Worm (Caenorhabditis elegans) whole organism, early embryonic: ENCODE measurements around the gene ptd-2.

Source experiments
- B0310.2 ChIP-seq: sonication (generic microtip); optimal IDR thresholded peaks from 2 replicates; lab custom pipeline; 2016; ENCODE audit warnings: mild to moderate bottlenecking, missing genetic modification characterization, missing compliant biosample characterization
- F13C5.2 ChIP-seq: sonication (generic microtip); optimal IDR thresholded peaks from 2 replicates; lab custom pipeline; 2017; ENCODE audit warnings: mild to moderate bottlenecking, missing genetic modification characterization, inconsistent platforms, missing compliant biosample characterization
- ama-1 ChIP-seq: fragments of 150-350 bp; optimal IDR thresholded peaks from 2 replicates; lab custom pipeline; 2014
- flt-1 ChIP-seq: fragments of 200-800 bp; sonication (Bioruptor generic); IDR thresholded peaks from 2 replicates; pipeline ENCODE4 v1.3.6; 2022; ENCODE audit warnings: missing genetic modification characterization, missing compliant biosample characterization
- hmbx-1 ChIP-seq: sonication (generic microtip); optimal IDR thresholded peaks from 2 replicates; lab custom pipeline; 2016; ENCODE audit warnings: mild to moderate bottlenecking, missing genetic modification characterization, missing compliant biosample characterization
- hmg-4 ChIP-seq: fragments of 200-800 bp; sonication (Bioruptor generic); optimal IDR thresholded peaks from 2 replicates; lab custom pipeline; 2018; ENCODE audit warnings: mild to moderate bottlenecking, missing genetic modification characterization, missing compliant biosample characterization
- hnd-1 ChIP-seq: sonication (generic microtip); optimal IDR thresholded peaks from 2 replicates; lab custom pipeline; 2016; ENCODE audit warnings: missing genetic modification characterization, missing compliant biosample characterization
- pes-1 ChIP-seq: fragments of 200-800 bp; sonication (Bioruptor generic); IDR thresholded peaks from 2 replicates; pipeline ENCODE4 v1.3.6; 2022; ENCODE audit warnings: missing genetic modification reagents, missing genetic modification characterization, missing compliant biosample characterization
- scrt-1 ChIP-seq: fragments of 200-800 bp; sonication (Bioruptor generic); IDR thresholded peaks from 2 replicates; pipeline ENCODE4 v1.3.6; 2022; ENCODE audit warnings: missing genetic modification characterization, missing compliant biosample characterization
- tbx-11 ChIP-seq: fragments of 200-800 bp; sonication (Bioruptor generic); IDR thresholded peaks from 2 replicates; pipeline ENCODE4 v1.3.6; 2022; ENCODE audit warnings: missing genetic modification characterization, missing compliant biosample characterization
- tbx-37 ChIP-seq: fragments of 200-800 bp; sonication (Bioruptor generic); conservative IDR thresholded peaks from 2 replicates; pipeline ENCODE4 v1.3.6; 2022; ENCODE audit warnings: missing genetic modification reagents, missing genetic modification characterization, missing compliant biosample characterization

DNA sequence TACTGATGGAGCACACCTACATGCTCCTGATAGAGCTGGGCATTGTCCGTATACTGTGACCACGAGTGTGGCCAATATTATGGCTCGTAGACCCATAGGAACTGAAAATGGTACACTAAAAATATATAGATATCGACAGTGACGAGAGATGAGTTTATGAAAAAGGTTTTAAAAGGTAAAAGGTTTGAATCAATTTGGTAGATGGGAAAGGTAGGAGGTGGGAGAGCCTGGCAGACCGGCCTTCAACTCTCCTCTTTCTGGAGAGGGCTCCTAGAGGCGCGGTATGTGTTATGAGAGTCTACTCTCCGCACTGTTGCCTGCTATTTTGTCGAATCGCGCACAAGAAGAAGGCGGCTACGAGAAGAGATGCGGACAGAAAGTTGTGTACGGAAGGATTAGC is 37.4 kb downstream of the ptd-2 start, which contains the start of gene lron-2:
- TF ChIP-seq ama-1 (lab: Kevin White, UChicago): no peak
- no peak for TF ChIP-seq hmbx-1
- TF ChIP-seq tbx-11 (GFP tag; lab: Robert Waterston, UW): no peak
- TF ChIP-seq hmg-4 (GFP tag; lab: Kevin White, UChicago): no peak
- TF ChIP-seq tbx-37 (GFP tag; lab: Robert Waterston, UW): no peak
- no peak for TF ChIP-seq hnd-1 (tag; lab: Kevin White, UChicago)
- TF ChIP-seq F13C5.2 (tag; lab: Kevin White, UChicago): no peak
- no peak for TF ChIP-seq pes-1
- no peak for TF ChIP-seq flt-1
- TF ChIP-seq scrt-1 (GFP tag; lab: Robert Waterston, UW): no peak
- no peak for TF ChIP-seq B0310.2
